Worm (Caenorhabditis elegans) whole organism, L3 larva: ENCODE data around the gene nhr-107.

Experiments
- R02D3.7 ChIP-seq: fragments of 150-350 bp; optimal IDR thresholded peaks from 2 replicates; lab custom pipeline; 2014; ENCODE audit warnings: missing biosample characterization, missing genetic modification characterization
- ama-1 ChIP-seq: fragments of 150-350 bp; optimal IDR thresholded peaks from 2 replicates; lab custom pipeline; 2018
- ceh-82 ChIP-seq: fragments of 150-350 bp; optimal IDR thresholded peaks from 2 replicates; lab custom pipeline; 2014; ENCODE audit warnings: missing biosample characterization, missing genetic modification characterization
- daf-12 ChIP-seq: fragments of 150-350 bp; optimal IDR thresholded peaks from 2 replicates; lab custom pipeline; 2014; ENCODE audit warnings: missing biosample characterization, missing genetic modification reagents, missing genetic modification characterization
- mdl-1 ChIP-seq: fragments of 150-350 bp; optimal IDR thresholded peaks from 2 replicates; lab custom pipeline; 2014; ENCODE audit warnings: missing biosample characterization, missing genetic modification characterization
- nhr-11 ChIP-seq: fragments of 150-350 bp; optimal IDR thresholded peaks from 2 replicates; lab custom pipeline; 2014; ENCODE audit warnings: missing biosample characterization, missing genetic modification characterization
- nhr-12 ChIP-seq: fragments of 150-350 bp; optimal IDR thresholded peaks from 2 replicates; lab custom pipeline; 2014; ENCODE audit warnings: missing biosample characterization, missing genetic modification characterization
- nhr-28 ChIP-seq: fragments of 150-350 bp; optimal IDR thresholded peaks from 2 replicates; lab custom pipeline; 2014; ENCODE audit warnings: missing biosample characterization, missing genetic modification characterization
- pha-4 ChIP-seq: fragments of 150-350 bp; optimal IDR thresholded peaks from 2 replicates; lab custom pipeline; 2014; ENCODE audit warnings: missing biosample characterization, missing genetic modification reagents, missing genetic modification characterization
- skn-1 ChIP-seq: fragments of 150-350 bp; optimal IDR thresholded peaks from 2 replicates; lab custom pipeline; 2014; ENCODE audit warnings: missing biosample characterization, missing genetic modification characterization
- snpc-4 ChIP-seq: fragments of 150-350 bp; optimal IDR thresholded peaks from 2 replicates; lab custom pipeline; 2014; ENCODE audit warnings: missing biosample characterization, missing genetic modification characterization
- tbx-2 ChIP-seq: sonication (generic microtip); optimal IDR thresholded peaks from 2 replicates; lab custom pipeline; 2016; ENCODE audit warnings: mild to moderate bottlenecking, missing genetic modification characterization, missing compliant biosample characterization
- unc-39 ChIP-seq: sonication (generic microtip); optimal IDR thresholded peaks from 4 replicates; lab custom pipeline; 2017; ENCODE audit warnings: missing biosample characterization, missing genetic modification characterization
- ztf-11 ChIP-seq: fragments of 150-350 bp; optimal IDR thresholded peaks from 2 replicates; lab custom pipeline; 2014; ENCODE audit warnings: missing biosample characterization, missing genetic modification characterization

ce11 chrV:6948225-6948624 lies 48.7 kb downstream of the nhr-107 start, which contains the start of gene Y57E12B.1:
- TF ChIP-seq nhr-28 (tag; lab: Kevin White, UChicago): no peak
- TF ChIP-seq skn-1 (tag; lab: Kevin White, UChicago): no peak
- TF ChIP-seq mdl-1 (tag; lab: Kevin White, UChicago): no peak
- no peak for TF ChIP-seq ama-1 (lab: Kevin White, UChicago)
- no peak for TF ChIP-seq unc-39
- no peak for TF ChIP-seq ztf-11 (tag; lab: Kevin White, UChicago)
- TF ChIP-seq ceh-82 (tag; lab: Kevin White, UChicago): no peak
- no peak for TF ChIP-seq daf-12 (tag; lab: Kevin White, UChicago)
- TF ChIP-seq tbx-2 (tag; lab: Kevin White, UChicago): no peak
- TF ChIP-seq pha-4 (tag; lab: Kevin White, UChicago): no peak
- no peak for TF ChIP-seq nhr-11 (tag; lab: Kevin White, UChicago)
- TF ChIP-seq snpc-4 (tag; lab: Kevin White, UChicago): no peak
- no peak for TF ChIP-seq R02D3.7 (tag; lab: Kevin White, UChicago)
- no peak for TF ChIP-seq nhr-12 (tag; lab: Kevin White, UChicago)
